Worm (Caenorhabditis elegans) whole organism, late embryonic: ENCODE results near the gene ZK1248.17.
A peak's percentile ranks its signal among the peaks of the same experiment; 100 is the strongest.

ENCODE experiments used
- C08G9.2 ChIP-seq: sonication (generic microtip); optimal IDR thresholded peaks from 2 replicates; lab custom pipeline; 2016; ENCODE audit warnings: mild to moderate bottlenecking, missing genetic modification characterization, moderate library complexity, missing compliant biosample characterization
- F13H6.1 ChIP-seq: sonication (generic microtip); optimal IDR thresholded peaks from 2 replicates; lab custom pipeline; 2016; ENCODE audit warnings: missing genetic modification characterization, missing compliant biosample characterization
- K02D7.2 ChIP-seq: sonication (generic microtip); optimal IDR thresholded peaks from 2 replicates; lab custom pipeline; 2017; ENCODE audit warnings: mild to moderate bottlenecking, missing genetic modification characterization, missing compliant biosample characterization
- K09A11.1 ChIP-seq: sonication (generic microtip); optimal IDR thresholded peaks from 2 replicates; lab custom pipeline; 2017; ENCODE audit warnings: antibody characterized with exemption, mild to moderate bottlenecking, missing genetic modification characterization, missing compliant biosample characterization; ENCODE audit not compliant: insufficient read depth
- T23F11.4 ChIP-seq: fragments of 200-800 bp; sonication (Bioruptor generic); optimal IDR thresholded peaks from 2 replicates; lab custom pipeline; 2018; ENCODE audit warnings: mild to moderate bottlenecking, missing genetic modification characterization, missing compliant biosample characterization
- Y22D7AL.16 ChIP-seq: sonication (generic microtip); optimal IDR thresholded peaks from 2 replicates; lab custom pipeline; 2016; ENCODE audit warnings: missing genetic modification characterization, missing compliant biosample characterization
- ahr-1 ChIP-seq: sonication (generic microtip); optimal IDR thresholded peaks from 2 replicates; lab custom pipeline; 2016; ENCODE audit warnings: missing genetic modification characterization, missing compliant biosample characterization
- ama-1 ChIP-seq: fragments of 150-350 bp; optimal IDR thresholded peaks from 2 replicates; lab custom pipeline; 2014
- ceh-18 ChIP-seq: sonication (generic microtip); optimal IDR thresholded peaks from 2 replicates; lab custom pipeline; 2016; ENCODE audit warnings: missing genetic modification characterization, missing compliant biosample characterization
- ceh-24 ChIP-seq: sonication (generic microtip); optimal IDR thresholded peaks from 2 replicates; lab custom pipeline; 2016; ENCODE audit warnings: mild to moderate bottlenecking, missing genetic modification characterization, missing compliant biosample characterization
- ceh-31 ChIP-seq: sonication (generic microtip); optimal IDR thresholded peaks from 2 replicates; lab custom pipeline; 2016; ENCODE audit warnings: missing genetic modification characterization, missing compliant biosample characterization
- ceh-48 ChIP-seq: sonication (generic microtip); optimal IDR thresholded peaks from 2 replicates; lab custom pipeline; 2016; ENCODE audit warnings: missing genetic modification characterization, inconsistent platforms, missing compliant biosample characterization
- ceh-6 ChIP-seq: fragments of 200-800 bp; sonication (Bioruptor generic); optimal IDR thresholded peaks from 2 replicates; lab custom pipeline; 2018; ENCODE audit warnings: mild to moderate bottlenecking, missing genetic modification characterization, missing compliant biosample characterization
- ceh-9 ChIP-seq: sonication (generic microtip); optimal IDR thresholded peaks from 2 replicates; lab custom pipeline; 2016; ENCODE audit warnings: mild to moderate bottlenecking, missing genetic modification characterization, inconsistent platforms, missing compliant biosample characterization
- dve-1 ChIP-seq: sonication (generic microtip); optimal IDR thresholded peaks from 2 replicates; lab custom pipeline; 2017; ENCODE audit warnings: antibody characterized with exemption, mild to moderate bottlenecking, missing genetic modification characterization, missing compliant biosample characterization
- elt-2 ChIP-seq: sonication (generic microtip); optimal IDR thresholded peaks from 2 replicates; lab custom pipeline; 2016; ENCODE audit warnings: missing genetic modification reagents, missing genetic modification characterization, missing compliant biosample characterization
- fkh-10 ChIP-seq: fragments of 150-350 bp; optimal IDR thresholded peaks from 2 replicates; lab custom pipeline; 2014; ENCODE audit warnings: missing biosample characterization, missing genetic modification reagents, missing genetic modification characterization
- gmeb-2 ChIP-seq: sonication (generic microtip); optimal IDR thresholded peaks from 2 replicates; lab custom pipeline; 2016; ENCODE audit warnings: missing genetic modification characterization, inconsistent platforms, missing compliant biosample characterization
- hlh-15 ChIP-seq: sonication (generic microtip); optimal IDR thresholded peaks from 2 replicates; lab custom pipeline; 2016; ENCODE audit warnings: missing genetic modification characterization, missing compliant biosample characterization
- hlh-30 ChIP-seq: sonication (generic microtip); optimal IDR thresholded peaks from 2 replicates; lab custom pipeline; 2017; ENCODE audit warnings: antibody characterized with exemption, missing genetic modification characterization, missing compliant biosample characterization; ENCODE audit not compliant: insufficient read depth
- hlh-6 ChIP-seq: sonication (generic microtip); optimal IDR thresholded peaks from 2 replicates; lab custom pipeline; 2016; ENCODE audit warnings: missing genotype, missing genetic modification characterization, missing compliant biosample characterization
- lim-6 ChIP-seq: sonication (generic microtip); optimal IDR thresholded peaks from 2 replicates; lab custom pipeline; 2016; ENCODE audit warnings: missing genetic modification characterization, missing compliant biosample characterization
- lin-11 ChIP-seq: fragments of 200-800 bp; sonication (Bioruptor generic); optimal IDR thresholded peaks from 2 replicates; lab custom pipeline; 2018; ENCODE audit warnings: mild to moderate bottlenecking, missing genetic modification characterization, missing compliant biosample characterization
- madf-2 ChIP-seq: sonication (generic microtip); optimal IDR thresholded peaks from 2 replicates; lab custom pipeline; 2017; ENCODE audit warnings: missing genetic modification characterization, missing compliant biosample characterization
- nfya-1 ChIP-seq: sonication (generic microtip); optimal IDR thresholded peaks from 2 replicates; lab custom pipeline; 2017; ENCODE audit warnings: missing genetic modification characterization, mild to moderate bottlenecking, missing compliant biosample characterization, antibody characterized with exemption, moderate library complexity
- nhr-232 ChIP-seq: sonication (generic microtip); optimal IDR thresholded peaks from 2 replicates; lab custom pipeline; 2016; ENCODE audit warnings: missing genetic modification characterization, missing compliant biosample characterization
- odd-2 ChIP-seq: sonication (generic microtip); optimal IDR thresholded peaks from 2 replicates; lab custom pipeline; 2017; ENCODE audit warnings: antibody characterized with exemption, mild to moderate bottlenecking, missing genetic modification characterization, missing compliant biosample characterization
- pat-9 ChIP-seq: fragments of 200-800 bp; sonication (Bioruptor generic); optimal IDR thresholded peaks from 2 replicates; lab custom pipeline; 2018; ENCODE audit warnings: mild to moderate bottlenecking, missing genetic modification characterization, moderate library complexity, missing compliant biosample characterization
- pros-1 ChIP-seq: fragments of 150-350 bp; optimal IDR thresholded peaks from 2 replicates; lab custom pipeline; 2014; ENCODE audit warnings: missing biosample characterization, missing genetic modification reagents, missing genetic modification characterization
- ref-2 ChIP-seq: sonication (generic microtip); optimal IDR thresholded peaks from 2 replicates; lab custom pipeline; 2016; ENCODE audit warnings: missing genetic modification characterization, missing compliant biosample characterization
- rnt-1 ChIP-seq: sonication (generic microtip); optimal IDR thresholded peaks from 2 replicates; lab custom pipeline; 2016; ENCODE audit warnings: missing genetic modification characterization, missing compliant biosample characterization
- sox-2 ChIP-seq: fragments of 200-800 bp; sonication (Bioruptor generic); IDR thresholded peaks from 2 replicates; pipeline ENCODE4 v1.3.6; 2022; ENCODE audit warnings: missing genetic modification reagents, missing genetic modification characterization, missing compliant biosample characterization
- sox-4 ChIP-seq: sonication (generic microtip); optimal IDR thresholded peaks from 2 replicates; lab custom pipeline; 2017; ENCODE audit warnings: mild to moderate bottlenecking, missing genetic modification characterization, inconsistent platforms, missing compliant biosample characterization
- syd-9 ChIP-seq: sonication (generic microtip); optimal IDR thresholded peaks from 2 replicates; lab custom pipeline; 2016; ENCODE audit warnings: mild to moderate bottlenecking, missing genetic modification characterization, moderate library complexity, missing compliant biosample characterization
- unc-3 ChIP-seq, 2 experiments: fragments of 200-800 bp in 1 of 2; sonication (Bioruptor generic) in 1 of 2; sonication (generic microtip) in 1 of 2; conservative IDR thresholded peaks in 1 of 2; optimal IDR thresholded peaks in 1 of 2; 2 replicates each; pipeline versions ENCODE4 v1.3.6 to Lab custom; 2016 to 2022; ENCODE audit warnings: missing compliant biosample characterization in 2 of 2, missing genetic modification characterization in 2 of 2, missing genetic modification reagents in 1 of 2
- unc-42 ChIP-seq: sonication (generic microtip); optimal IDR thresholded peaks from 2 replicates; lab custom pipeline; 2016; ENCODE audit warnings: missing genotype, missing genetic modification characterization, missing compliant biosample characterization
- unc-55 ChIP-seq: sonication (generic microtip); optimal IDR thresholded peaks from 2 replicates; lab custom pipeline; 2017; ENCODE audit warnings: missing biosample characterization, missing genetic modification reagents, missing genetic modification characterization

ZK1248.17 gene

ce11 chrII:5863893-5864292, 18.6 kb upstream of the ZK1248.17 start, which contains the start of gene tag-234:
TSS of gene tag-234 (plus strand) at chrII:5864193.
- TF ChIP-seq hlh-6 (no peak), nhr-232 (tag; lab: Kevin White, UChicago) (no peak), K02D7.2 (tag; lab: Kevin White, UChicago) (no peak), dve-1 (tag; lab: Kevin White, UChicago) (no peak), hlh-30 (tag; lab: Kevin White, UChicago) (no peak), syd-9 (tag; lab: Kevin White, UChicago) (no peak), elt-2 (tag; lab: Kevin White, UChicago) (no peak), Y22D7AL.16 (tag; lab: Kevin White, UChicago) (no peak), ceh-6 (GFP tag; lab: Kevin White, UChicago) (no peak), sox-2 (no peak), unc-55 (GFP tag; lab: Kevin White, UChicago) (no peak), gmeb-2 (no peak), lim-6 (tag; lab: Kevin White, UChicago) (no peak), fkh-10 (no peak), madf-2 (no peak), K09A11.1 (no peak)

- no peak for TF ChIP-seq rnt-1 (tag; lab: Kevin White, UChicago)
- no peak for TF ChIP-seq nfya-1
- TF ChIP-seq unc-42 (tag; lab: Kevin White, UChicago): peak; percentile 5
- no peak for TF ChIP-seq hlh-15 (tag; lab: Kevin White, UChicago)
- no peak for TF ChIP-seq C08G9.2
- TF ChIP-seq ceh-31: peak; percentile 41
Observed at ce11 chrII:5860621-5861020, 15.3 kb upstream of the ZK1248.17 start.

ce11 chrII:5858322-5858721, 13.0 kb upstream of the ZK1248.17 start, which contains the start of gene F55C12.4:
TSS of gene F55C12.4 (minus strand) at chrII:5858422.
- TF ChIP-seq ceh-18: no peak
- TF ChIP-seq, all 69 proteins: peak for 0

ce11 chrII:5854122-5854521, 8.8 kb upstream of the ZK1248.17 start, which contains the start of gene H41C03.1:
TSS of gene H41C03.1 (plus strand) at chrII:5854422.
- TF ChIP-seq fkh-10 (no peak), hlh-15 (tag; lab: Kevin White, UChicago) (no peak), odd-2 (tag; lab: Kevin White, UChicago) (no peak), T23F11.4 (GFP tag; lab: Kevin White, UChicago) (no peak), F13H6.1 (tag; lab: Kevin White, UChicago) (no peak), madf-2 (no peak), elt-2 (tag; lab: Kevin White, UChicago) (no peak), K09A11.1 (no peak), unc-3 (GFP tag; conservative IDR thresholded peaks at IDR 0.05; lab: Robert Waterston, UW) (no peak), unc-3 (tag; optimal IDR thresholded peaks at IDR 0.05; lab: Kevin White, UChicago) (no peak), nfya-1 (no peak), ref-2 (tag; lab: Kevin White, UChicago) (no peak), ceh-24 (tag; lab: Kevin White, UChicago) (no peak), unc-55 (GFP tag; lab: Kevin White, UChicago) (no peak), ama-1 (lab: Kevin White, UChicago) (no peak), lin-11 (no peak), sox-2 (no peak), sox-4 (no peak), C08G9.2 (no peak), pros-1 (tag; lab: Kevin White, UChicago) (no peak)

- TF ChIP-seq ahr-1 (tag; lab: Kevin White, UChicago) (no peak), ceh-9 (tag; lab: Kevin White, UChicago) (no peak), F13H6.1 (tag; lab: Kevin White, UChicago) (no peak), ceh-48 (tag; lab: Kevin White, UChicago) (no peak), unc-3 (GFP tag; conservative IDR thresholded peaks at IDR 0.05; lab: Robert Waterston, UW) (no peak), unc-3 (tag; optimal IDR thresholded peaks at IDR 0.05; lab: Kevin White, UChicago) (no peak), pat-9 (tag; lab: Kevin White, UChicago) (no peak), K09A11.1 (no peak)
Observed at ce11 chrII:5853261-5853660, 7.9 kb upstream of the ZK1248.17 start.
